Fruit fly (Drosophila melanogaster): ENCODE results near the gene hoe2.

hoe2 gene

dm6 chr2L:4887382-4888219, 48.6 kb downstream of the hoe2 start (continued):
- TF ChIP-seq HLHmδ (GFP tag; optimal IDR thresholded peaks at IDR 0.05) (no peak), HLH4C (GFP tag; IDR thresholded peaks at IDR 0.05; ENCODE audit: partially characterized antibody) (no peak), CG34376 (GFP tag; optimal IDR thresholded peaks at IDR 0.05) (no peak), crc (GFP tag; optimal IDR thresholded peaks at IDR 0.05) (no peak), phol (tag; optimal IDR thresholded peaks at IDR 0.05) (peak; percentile 70), CoRest (tag; optimal IDR thresholded peaks at IDR 0.05) (peak; percentile 41), Nf-YC (tag; optimal IDR thresholded peaks at IDR 0.05) (peak; percentile 4), Atf6 (GFP tag; IDR thresholded peaks at IDR 0.05) (0 out of 2 replicates have a peak, but pooled peaks have one; percentile 13), D19A (tag; optimal IDR thresholded peaks at IDR 0.05) (peak; percentile 4), chn (GFP tag; optimal IDR thresholded peaks at IDR 0.05) (peak; percentile 51), CG2712 (tag; optimal IDR thresholded peaks at IDR 0.05) (peak; percentile 68), rib (GFP tag; IDR thresholded peaks at IDR 0.05) (no peak; the same call in 1 of the 2 replicates), CG10209 (GFP tag; optimal IDR thresholded peaks at IDR 0.05) (peak; percentile 36), BtbVII (GFP tag; optimal IDR thresholded peaks at IDR 0.05) (peak; percentile 39), Hey (tag; optimal IDR thresholded peaks at IDR 0.05) (no peak), CG4328 (GFP tag; optimal IDR thresholded peaks at IDR 0.05) (no peak), fd3F (GFP tag; optimal IDR thresholded peaks at IDR 0.05) (peak; percentile 39), CG7928 (GFP tag; optimal IDR thresholded peaks at IDR 0.05) (peak; percentile 17), grau (tag; optimal IDR thresholded peaks at IDR 0.05) (peak; percentile 62), Hr51 (GFP tag; optimal IDR thresholded peaks at IDR 0.05) (peak in 1 of 2 experiments; percentile 72), hbn (GFP tag; IDR thresholded peaks at IDR 0.05; ENCODE audit: partially characterized antibody) (no peak), Fer1 (GFP tag; optimal IDR thresholded peaks at IDR 0.05) (peak; percentile 56), CG11456 (GFP tag; IDR thresholded peaks at IDR 0.05) (peak; percentile 83; the same call in 2 of the 3 replicates), kni (GFP tag; optimal IDR thresholded peaks at IDR 0.05) (no peak), D (optimal IDR thresholded peaks at IDR 0.05) (no peak), D (GFP tag; optimal IDR thresholded peaks at IDR 0.05) (no peak), CG1024 (GFP tag; IDR thresholded peaks at IDR 0.05) (peak; percentile 60; the same call in 1 of the 2 replicates), unc-4 (GFP tag; IDR thresholded peaks at IDR 0.05; ENCODE audit: partially characterized antibody) (no peak), pzg (GFP tag; optimal IDR thresholded peaks at IDR 0.05) (no peak), zfh2 (GFP tag; optimal IDR thresholded peaks at IDR 0.05) (peak; percentile 8), GATAe (GFP tag; conservative IDR thresholded peaks at IDR 0.05) (peak; percentile 28; the same call in 1 of the 2 replicates), org-1 (GFP tag; optimal IDR thresholded peaks at IDR 0.05) (peak; percentile 14), Ptx1 (GFP tag; IDR thresholded peaks at IDR 0.05) (peak; percentile 80), cas (GFP tag; IDR thresholded peaks at IDR 0.05) (0 out of 2 replicates have a peak, but pooled peaks have one; percentile 11), CG12391 (tag; optimal IDR thresholded peaks at IDR 0.05) (peak; percentile 53), CG32772 (GFP tag; IDR thresholded peaks at IDR 0.05) (peak; percentile 60), CG15696 (tag; optimal IDR thresholded peaks at IDR 0.05) (peak; percentile 27), unpg (GFP tag; optimal IDR thresholded peaks at IDR 0.05) (peak; percentile 78), psq (GFP tag; optimal IDR thresholded peaks at IDR 0.05) (no peak), NC2β (GFP tag; optimal IDR thresholded peaks at IDR 0.05) (no peak), zen (tag; optimal IDR thresholded peaks at IDR 0.05) (peak; percentile 31), CG1602 (GFP tag; optimal IDR thresholded peaks at IDR 0.05) (peak; percentile 24), Xrp1 (GFP tag; IDR thresholded peaks at IDR 0.05) (peak; percentile 77), Six4 (GFP tag; optimal IDR thresholded peaks at IDR 0.05) (no peak), Dbx (GFP tag; IDR thresholded peaks at IDR 0.05) (no peak), CG14050 (GFP tag; IDR thresholded peaks at IDR 0.05) (peak; percentile 39; the same call in 2 of the 3 replicates), bcd (GFP tag; optimal IDR thresholded peaks at IDR 0.05) (peak; percentile 44), CG12942 (GFP tag; optimal IDR thresholded peaks at IDR 0.05) (peak; percentile 17)

Measured in whole organism, embryonic.